Worm (Caenorhabditis elegans) whole organism, late embryonic: ENCODE data around the gene xbx-6.

Source experiments
- C38D4.7 ChIP-seq: fragments of 200-800 bp; sonication (Bioruptor generic); optimal IDR thresholded peaks from 2 replicates; lab custom pipeline; 2018; ENCODE audit warnings: mild to moderate bottlenecking, missing genetic modification characterization, moderate library complexity, missing compliant biosample characterization
- F13H6.1 ChIP-seq: sonication (generic microtip); optimal IDR thresholded peaks from 2 replicates; lab custom pipeline; 2016; ENCODE audit warnings: missing genetic modification characterization, missing compliant biosample characterization
- K02D7.2 ChIP-seq: sonication (generic microtip); optimal IDR thresholded peaks from 2 replicates; lab custom pipeline; 2017; ENCODE audit warnings: mild to moderate bottlenecking, missing genetic modification characterization, missing compliant biosample characterization
- K09A11.1 ChIP-seq: sonication (generic microtip); optimal IDR thresholded peaks from 2 replicates; lab custom pipeline; 2017; ENCODE audit warnings: antibody characterized with exemption, mild to moderate bottlenecking, missing genetic modification characterization, missing compliant biosample characterization; ENCODE audit not compliant: insufficient read depth
- Y22D7AL.16 ChIP-seq: sonication (generic microtip); optimal IDR thresholded peaks from 2 replicates; lab custom pipeline; 2016; ENCODE audit warnings: missing genetic modification characterization, missing compliant biosample characterization
- ahr-1 ChIP-seq: sonication (generic microtip); optimal IDR thresholded peaks from 2 replicates; lab custom pipeline; 2016; ENCODE audit warnings: missing genetic modification characterization, missing compliant biosample characterization
- ama-1 ChIP-seq: fragments of 150-350 bp; optimal IDR thresholded peaks from 2 replicates; lab custom pipeline; 2014
- ceh-18 ChIP-seq: sonication (generic microtip); optimal IDR thresholded peaks from 2 replicates; lab custom pipeline; 2016; ENCODE audit warnings: missing genetic modification characterization, missing compliant biosample characterization
- ceh-19 ChIP-seq: fragments of 200-800 bp; sonication (Bioruptor generic); optimal IDR thresholded peaks from 2 replicates; lab custom pipeline; 2018; ENCODE audit warnings: mild to moderate bottlenecking, missing genetic modification characterization, missing compliant biosample characterization
- ceh-2 ChIP-seq: sonication (generic microtip); optimal IDR thresholded peaks from 2 replicates; lab custom pipeline; 2016; ENCODE audit warnings: missing genotype, missing genetic modification characterization, missing compliant biosample characterization
- ceh-22 ChIP-seq: sonication (generic microtip); optimal IDR thresholded peaks from 2 replicates; lab custom pipeline; 2017; ENCODE audit warnings: missing biosample characterization, missing genetic modification characterization
- ceh-30 ChIP-seq: fragments of 150-350 bp; optimal IDR thresholded peaks from 2 replicates; lab custom pipeline; 2014; ENCODE audit warnings: missing biosample characterization, missing genetic modification characterization
- ceh-34 ChIP-seq: sonication (generic microtip); optimal IDR thresholded peaks from 2 replicates; lab custom pipeline; 2016; ENCODE audit warnings: mild to moderate bottlenecking, missing genetic modification characterization, missing compliant biosample characterization
- ceh-9 ChIP-seq: sonication (generic microtip); optimal IDR thresholded peaks from 2 replicates; lab custom pipeline; 2016; ENCODE audit warnings: mild to moderate bottlenecking, missing genetic modification characterization, inconsistent platforms, missing compliant biosample characterization
- elt-2 ChIP-seq: sonication (generic microtip); optimal IDR thresholded peaks from 2 replicates; lab custom pipeline; 2016; ENCODE audit warnings: missing genetic modification reagents, missing genetic modification characterization, missing compliant biosample characterization
- ets-4 ChIP-seq: sonication (generic microtip); optimal IDR thresholded peaks from 2 replicates; lab custom pipeline; 2016; ENCODE audit warnings: missing genetic modification characterization, missing compliant biosample characterization
- fax-1 ChIP-seq: sonication (generic microtip); optimal IDR thresholded peaks from 2 replicates; lab custom pipeline; 2016; ENCODE audit warnings: missing genotype, missing genetic modification characterization, missing compliant biosample characterization
- fkh-10 ChIP-seq: fragments of 150-350 bp; optimal IDR thresholded peaks from 2 replicates; lab custom pipeline; 2014; ENCODE audit warnings: missing biosample characterization, missing genetic modification reagents, missing genetic modification characterization
- fkh-6 ChIP-seq: sonication (generic microtip); optimal IDR thresholded peaks from 2 replicates; lab custom pipeline; 2016; ENCODE audit warnings: missing genetic modification characterization, missing compliant biosample characterization
- hlh-13 ChIP-seq: fragments of 200-800 bp; sonication (Bioruptor generic); optimal IDR thresholded peaks from 2 replicates; lab custom pipeline; 2018; ENCODE audit warnings: mild to moderate bottlenecking, missing genetic modification characterization, missing compliant biosample characterization
- hlh-30 ChIP-seq: sonication (generic microtip); optimal IDR thresholded peaks from 2 replicates; lab custom pipeline; 2017; ENCODE audit warnings: antibody characterized with exemption, missing genetic modification characterization, missing compliant biosample characterization; ENCODE audit not compliant: insufficient read depth
- hlh-8 ChIP-seq: sonication (generic microtip); optimal IDR thresholded peaks from 2 replicates; lab custom pipeline; 2016; ENCODE audit warnings: missing genotype, missing genetic modification characterization, missing compliant biosample characterization
- lim-6 ChIP-seq: sonication (generic microtip); optimal IDR thresholded peaks from 2 replicates; lab custom pipeline; 2016; ENCODE audit warnings: missing genetic modification characterization, missing compliant biosample characterization
- madf-2 ChIP-seq: sonication (generic microtip); optimal IDR thresholded peaks from 2 replicates; lab custom pipeline; 2017; ENCODE audit warnings: missing genetic modification characterization, missing compliant biosample characterization
- mec-3 ChIP-seq: sonication (generic microtip); optimal IDR thresholded peaks from 2 replicates; lab custom pipeline; 2016; ENCODE audit warnings: borderline replicate concordance, missing genetic modification characterization, missing compliant biosample characterization
- nfya-1 ChIP-seq: sonication (generic microtip); optimal IDR thresholded peaks from 2 replicates; lab custom pipeline; 2017; ENCODE audit warnings: missing genetic modification characterization, mild to moderate bottlenecking, missing compliant biosample characterization, antibody characterized with exemption, moderate library complexity
- nhr-11 ChIP-seq: fragments of 150-350 bp; optimal IDR thresholded peaks from 2 replicates; lab custom pipeline; 2014; ENCODE audit warnings: missing biosample characterization, missing genetic modification characterization
- pha-4 ChIP-seq: fragments of 150-350 bp; optimal IDR thresholded peaks from 2 replicates; lab custom pipeline; 2018; ENCODE audit warnings: missing biosample characterization, missing genetic modification reagents, missing genetic modification characterization
- rnt-1 ChIP-seq: sonication (generic microtip); optimal IDR thresholded peaks from 2 replicates; lab custom pipeline; 2016; ENCODE audit warnings: missing genetic modification characterization, missing compliant biosample characterization
- sox-4 ChIP-seq: sonication (generic microtip); optimal IDR thresholded peaks from 2 replicates; lab custom pipeline; 2017; ENCODE audit warnings: mild to moderate bottlenecking, missing genetic modification characterization, inconsistent platforms, missing compliant biosample characterization
- syd-9 ChIP-seq: sonication (generic microtip); optimal IDR thresholded peaks from 2 replicates; lab custom pipeline; 2016; ENCODE audit warnings: mild to moderate bottlenecking, missing genetic modification characterization, moderate library complexity, missing compliant biosample characterization
- ttx-3 ChIP-seq: sonication (generic microtip); optimal IDR thresholded peaks from 2 replicates; lab custom pipeline; 2016; ENCODE audit warnings: missing genetic modification reagents, missing genetic modification characterization, missing compliant biosample characterization
- unc-3 ChIP-seq, 2 experiments: fragments of 200-800 bp in 1 of 2; sonication (Bioruptor generic) in 1 of 2; sonication (generic microtip) in 1 of 2; conservative IDR thresholded peaks in 1 of 2; optimal IDR thresholded peaks in 1 of 2; 2 replicates each; pipeline versions ENCODE4 v1.3.6 to Lab custom; 2016 to 2022; ENCODE audit warnings: missing compliant biosample characterization in 2 of 2, missing genetic modification characterization in 2 of 2, missing genetic modification reagents in 1 of 2
- unc-55 ChIP-seq: sonication (generic microtip); optimal IDR thresholded peaks from 2 replicates; lab custom pipeline; 2017; ENCODE audit warnings: missing biosample characterization, missing genetic modification reagents, missing genetic modification characterization
- unc-86 ChIP-seq: sonication (generic microtip); optimal IDR thresholded peaks from 2 replicates; lab custom pipeline; 2016; ENCODE audit warnings: missing genetic modification characterization, missing compliant biosample characterization
- ztf-16 ChIP-seq: sonication (generic microtip); optimal IDR thresholded peaks from 2 replicates; lab custom pipeline; 2017; ENCODE audit warnings: missing genetic modification characterization, missing compliant biosample characterization

xbx-6 gene

ce11 chrV:9752918-9753317, 50.1 kb downstream of the xbx-6 start, which contains the start of gene F58E6.6:
Gene F58E6.6 (minus strand): TSS chrV:9753018.
- no peak for TF ChIP-seq ceh-9 (tag; lab: Kevin White, UChicago)
- TF ChIP-seq ets-4: no peak
- TF ChIP-seq F13H6.1 (tag; lab: Kevin White, UChicago): no peak
- TF ChIP-seq K02D7.2 (tag; lab: Kevin White, UChicago): no peak

DNA sequence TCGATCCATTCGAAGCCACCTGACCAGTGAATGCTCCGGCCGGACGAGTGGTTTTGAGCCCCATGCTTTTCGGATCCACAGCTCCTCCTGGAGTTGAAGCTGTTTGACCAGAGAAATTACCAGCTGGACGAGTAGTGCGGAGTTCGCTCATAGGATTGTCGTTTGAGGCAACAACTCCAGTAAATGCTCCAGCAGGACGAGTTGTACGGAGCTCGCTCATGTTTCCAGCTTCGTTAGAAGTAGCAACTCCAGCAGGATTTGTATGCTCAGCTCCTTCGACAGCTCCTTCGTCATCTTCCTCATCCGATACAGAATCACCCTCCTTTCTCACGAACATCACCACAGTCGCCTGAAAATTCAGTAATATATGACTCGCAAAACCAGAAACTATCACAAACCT, 50.7 kb downstream of the xbx-6 start:
- TF ChIP-seq hlh-8 (no peak), ceh-34 (tag; lab: Kevin White, UChicago) (no peak), unc-3 (GFP tag; conservative IDR thresholded peaks at IDR 0.05; lab: Robert Waterston, UW) (no peak), unc-3 (tag; optimal IDR thresholded peaks at IDR 0.05; lab: Kevin White, UChicago) (no peak), pha-4 (tag; lab: Kevin White, UChicago) (no peak), lim-6 (tag; lab: Kevin White, UChicago) (no peak), sox-4 (tag; lab: Kevin White, UChicago) (no peak), fkh-10 (GFP tag; lab: Kevin White, UChicago) (no peak), syd-9 (tag; lab: Kevin White, UChicago) (no peak), Y22D7AL.16 (tag; lab: Kevin White, UChicago) (no peak), ttx-3 (tag; lab: Kevin White, UChicago) (no peak), ceh-30 (tag; lab: Kevin White, UChicago) (no peak), nfya-1 (tag; lab: Kevin White, UChicago) (no peak), ceh-18 (tag; lab: Kevin White, UChicago) (no peak), C38D4.7 (GFP tag; lab: Kevin White, UChicago) (no peak), ztf-16 (no peak), ahr-1 (tag; lab: Kevin White, UChicago) (no peak), fkh-6 (tag; lab: Kevin White, UChicago) (no peak)

- TF ChIP-seq mec-3 (tag; lab: Kevin White, UChicago): no peak
- TF ChIP-seq fkh-6 (tag; lab: Kevin White, UChicago): no peak
- no peak for TF ChIP-seq ceh-2 (tag; lab: Kevin White, UChicago)
- no peak for TF ChIP-seq ceh-18 (tag; lab: Kevin White, UChicago)
- TF ChIP-seq unc-3 (GFP tag; conservative IDR thresholded peaks at IDR 0.05; lab: Robert Waterston, UW): no peak
- no peak for TF ChIP-seq unc-3 (tag; optimal IDR thresholded peaks at IDR 0.05; lab: Kevin White, UChicago)
- TF ChIP-seq rnt-1: no peak
- TF ChIP-seq ama-1: no peak
- TF ChIP-seq F13H6.1 (tag; lab: Kevin White, UChicago): no peak
- TF ChIP-seq ceh-22 (tag; lab: Kevin White, UChicago): no peak
- TF ChIP-seq sox-4 (tag; lab: Kevin White, UChicago): no peak
- TF ChIP-seq hlh-13 (GFP tag; lab: Kevin White, UChicago): no peak
- TF ChIP-seq unc-55 (GFP tag; lab: Kevin White, UChicago): no peak
- no peak for TF ChIP-seq nhr-11 (tag; lab: Kevin White, UChicago)
- no peak for TF ChIP-seq fkh-10 (GFP tag; lab: Kevin White, UChicago)
- no peak for TF ChIP-seq fax-1 (tag; lab: Kevin White, UChicago)
- no peak for TF ChIP-seq madf-2 (tag; lab: Kevin White, UChicago)
- TF ChIP-seq C38D4.7 (GFP tag; lab: Kevin White, UChicago): no peak
Observed at ce11 chrV:9754459-9754858, 51.6 kb downstream of the xbx-6 start, which contains the start of gene F58E6.5. Gene F58E6.5 (minus strand): TSS chrV:9754559.

ce11 chrV:9755725-9756124, 52.9 kb downstream of the xbx-6 start, which contains the start of gene F58E6.8:
Gene F58E6.8 (minus strand): TSS chrV:9755825.
- no peak for TF ChIP-seq ceh-19 (GFP tag; lab: Kevin White, UChicago)
- no peak for TF ChIP-seq K09A11.1 (tag; lab: Kevin White, UChicago)
- TF ChIP-seq syd-9 (tag; lab: Kevin White, UChicago): no peak
- TF ChIP-seq, all 69 proteins: peak for 0

DNA sequence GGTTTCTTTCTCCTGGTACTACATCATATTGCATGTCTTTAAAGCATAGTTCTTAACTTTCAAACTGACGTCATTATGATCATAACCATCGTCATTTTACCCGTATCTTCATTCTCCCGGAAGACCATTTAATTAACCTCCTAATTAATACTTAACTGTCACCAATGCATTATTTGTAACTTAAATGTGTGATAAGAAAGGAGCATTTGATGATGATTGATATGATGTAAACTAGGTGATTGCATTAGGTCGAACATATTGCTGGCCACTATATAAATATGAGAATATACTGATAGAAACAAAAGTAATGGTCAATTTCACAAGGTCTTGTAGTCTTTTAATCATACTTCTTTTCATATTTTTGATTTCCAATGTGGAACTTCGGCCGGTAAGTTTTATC, 53.4 kb downstream of the xbx-6 start, which contains the start of gene hrg-3:
Gene hrg-3 (plus strand): TSS at position 227 of the 400 bp plus-strand sequence.
- TF ChIP-seq elt-2 (tag; lab: Kevin White, UChicago): peak; percentile 48
- TF ChIP-seq unc-3 (GFP tag; conservative IDR thresholded peaks at IDR 0.05; lab: Robert Waterston, UW): no peak
- TF ChIP-seq unc-3 (tag; optimal IDR thresholded peaks at IDR 0.05; lab: Kevin White, UChicago): no peak
- TF ChIP-seq unc-86 (tag; lab: Kevin White, UChicago): no peak
- TF ChIP-seq hlh-30 (tag; lab: Kevin White, UChicago): no peak
- no peak for TF ChIP-seq mec-3 (tag; lab: Kevin White, UChicago)
